Fruit fly (Drosophila melanogaster) whole organism, pupa: Measurements from ENCODE around the gene Cpr72Eb.

ENCODE experiments used
- CG34367 ChIP-seq: fragments of 200-800 bp; sonication (Bioruptor generic); optimal IDR thresholded peaks from 2 replicates; lab custom pipeline; 2018; ENCODE audit warnings: missing biosample characterization, mild to moderate bottlenecking, missing genetic modification characterization
- Snoo ChIP-seq: fragments of 200-800 bp; sonication (Bioruptor generic); optimal IDR thresholded peaks from 3 replicates; lab custom pipeline; 2017; ENCODE audit warnings: missing biosample characterization, mild to moderate bottlenecking, missing genetic modification characterization, inconsistent platforms

DNA sequence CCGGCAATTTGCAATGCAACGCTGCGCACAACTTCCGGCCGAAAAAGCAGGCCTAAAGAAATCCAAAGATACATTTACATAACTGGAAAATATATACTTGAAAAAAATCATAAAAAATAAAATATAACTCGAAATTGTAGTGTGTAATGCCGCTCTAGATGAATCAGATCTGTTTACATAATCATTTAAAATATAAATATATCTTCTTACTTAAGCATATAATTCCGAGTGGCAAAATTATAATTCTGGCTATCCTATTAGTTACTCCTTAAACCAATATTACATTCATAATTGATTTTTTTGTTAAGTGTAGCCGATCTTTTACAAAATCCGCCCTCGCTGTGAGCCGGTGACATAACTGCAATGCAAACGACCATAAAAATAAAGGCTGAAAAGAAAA lies 25.2 kb upstream of the Cpr72Eb start:
- TF ChIP-seq CG34367 (tag; lab: Kevin White, UChicago) (no peak), Snoo (tag; lab: Kevin White, UChicago) (no peak)
